Fruit fly (Drosophila melanogaster) whole organism, embryonic: ENCODE data around the gene CG32708.

Source experiments
- CG10959 ChIP-seq: fragments of 200-800 bp; sonication (Bioruptor generic); IDR thresholded peaks from 2 replicates; pipeline ENCODE4 v1.3.6; 2022; ENCODE audit warnings: missing biosample characterization, missing genetic modification characterization
- CG11085 ChIP-seq: fragments of 200-800 bp; sonication (Bioruptor generic); IDR thresholded peaks from 2 replicates; pipeline ENCODE4 v1.3.6; 2022; ENCODE audit warnings: missing biosample characterization, missing genetic modification characterization
- CG11456 ChIP-seq: fragments of 200-800 bp; sonication (Bioruptor generic); IDR thresholded peaks from 3 replicates; pipeline ENCODE4 v1.3.6; 2022; ENCODE audit warnings: missing biosample characterization, missing genetic modification characterization
- CG11723 ChIP-seq: fragments of 200-800 bp; sonication (Bioruptor generic); optimal IDR thresholded peaks from 2 replicates; lab custom pipeline; 2017; ENCODE audit warnings: missing biosample characterization, mild to moderate bottlenecking, missing genetic modification characterization
- CG12391 ChIP-seq: fragments of 200-800 bp; sonication (Bioruptor generic); optimal IDR thresholded peaks from 3 replicates; lab custom pipeline; 2018; ENCODE audit warnings: missing biosample characterization, mild to moderate bottlenecking, missing genetic modification characterization, moderate library complexity
- CG13296 ChIP-seq: fragments of 200-800 bp; sonication (Bioruptor generic); optimal IDR thresholded peaks from 3 replicates; lab custom pipeline; 2018; ENCODE audit warnings: missing biosample characterization, mild to moderate bottlenecking, missing genetic modification characterization
- CG14667 ChIP-seq: fragments of 200-800 bp; sonication (Bioruptor generic); IDR thresholded peaks from 2 replicates; pipeline ENCODE4 v1.3.6; 2022; ENCODE audit warnings: missing biosample characterization, missing genetic modification characterization
- CG1529 ChIP-seq: fragments of 200-800 bp; sonication (Bioruptor generic); optimal IDR thresholded peaks from 3 replicates; lab custom pipeline; 2018; ENCODE audit warnings: missing biosample characterization, missing genetic modification characterization
- CG17328 ChIP-seq: fragments of 200-800 bp; sonication (Bioruptor generic); IDR thresholded peaks from 2 replicates; pipeline ENCODE4 v1.3.6; 2022; ENCODE audit warnings: missing biosample characterization, missing genetic modification characterization
- CG17802 ChIP-seq: fragments of 200-800 bp; sonication (Bioruptor generic); optimal IDR thresholded peaks from 2 replicates; lab custom pipeline; 2018; ENCODE audit warnings: missing biosample characterization, mild to moderate bottlenecking, missing genetic modification characterization, moderate library complexity
- CG17829 ChIP-seq: fragments of 200-800 bp; optimal IDR thresholded peaks from 2 replicates; lab custom pipeline; 2019; ENCODE audit warnings: missing biosample characterization, mild to moderate bottlenecking, missing genetic modification characterization, moderate library complexity
- CG18262 ChIP-seq: fragments of 200-800 bp; optimal IDR thresholded peaks from 3 replicates; lab custom pipeline; 2019; ENCODE audit warnings: missing biosample characterization, mild to moderate bottlenecking, missing genetic modification characterization, moderate library complexity
- CG2889 ChIP-seq: fragments of 200-800 bp; sonication (Bioruptor generic); IDR thresholded peaks from 3 replicates; pipeline ENCODE4 v1.3.6; 2022; ENCODE audit warnings: missing biosample characterization, missing genetic modification characterization
- CG31441 ChIP-seq: fragments of 200-800 bp; sonication (Bioruptor generic); IDR thresholded peaks from 2 replicates; pipeline ENCODE4 v1.3.6; 2022; ENCODE audit warnings: missing biosample characterization, missing genetic modification characterization
- CG3847 ChIP-seq: fragments of 200-800 bp; sonication (Bioruptor generic); IDR thresholded peaks from 2 replicates; pipeline ENCODE4 v1.3.6; 2022; ENCODE audit warnings: missing biosample characterization, missing genetic modification characterization
- CG3995 ChIP-seq: fragments of 200-800 bp; sonication (Bioruptor generic); optimal IDR thresholded peaks from 3 replicates; lab custom pipeline; 2016; ENCODE audit warnings: missing biosample characterization, missing genetic modification characterization
- CG4282 ChIP-seq: fragments of 200-800 bp; sonication (Bioruptor generic); optimal IDR thresholded peaks from 2 replicates; lab custom pipeline; 2016; ENCODE audit warnings: missing biosample characterization, missing genetic modification characterization
- CG6683 ChIP-seq: fragments of 200-800 bp; sonication (Bioruptor generic); optimal IDR thresholded peaks from 2 replicates; lab custom pipeline; 2017; ENCODE audit warnings: missing biosample characterization, mild to moderate bottlenecking, missing genetic modification characterization, missing genetic modification reagents
- CG6813 ChIP-seq: fragments of 200-800 bp; sonication (Bioruptor generic); optimal IDR thresholded peaks from 2 replicates; lab custom pipeline; 2017; ENCODE audit warnings: missing biosample characterization, missing genetic modification characterization, mild to moderate bottlenecking, moderate library complexity, missing genetic modification reagents
- CG7556 ChIP-seq: fragments of 200-800 bp; sonication (Bioruptor generic); optimal IDR thresholded peaks from 2 replicates; lab custom pipeline; 2017; ENCODE audit warnings: missing biosample characterization, mild to moderate bottlenecking, missing genetic modification characterization
- CG7987 ChIP-seq: fragments of 200-800 bp; sonication (Bioruptor generic); optimal IDR thresholded peaks from 2 replicates; lab custom pipeline; 2018; ENCODE audit warnings: missing biosample characterization, mild to moderate bottlenecking, missing genetic modification characterization, moderate library complexity
- CG8281 ChIP-seq: fragments of 200-800 bp; sonication (Bioruptor generic); optimal IDR thresholded peaks from 2 replicates; lab custom pipeline; 2018; ENCODE audit warnings: missing biosample characterization, mild to moderate bottlenecking, missing genetic modification characterization, moderate library complexity
- CG9609 ChIP-seq: fragments of 200-800 bp; sonication (Bioruptor generic); optimal IDR thresholded peaks from 3 replicates; lab custom pipeline; 2016; ENCODE audit warnings: missing biosample characterization, missing genetic modification characterization
- D19A ChIP-seq: fragments of 200-800 bp; optimal IDR thresholded peaks from 3 replicates; lab custom pipeline; 2019; ENCODE audit warnings: missing biosample characterization, mild to moderate bottlenecking, missing genetic modification characterization, moderate library complexity
- Dref ChIP-seq: fragments of 200-800 bp; sonication (Bioruptor generic); IDR thresholded peaks from 2 replicates; pipeline ENCODE4 v1.3.6; 2022; ENCODE audit warnings: missing biosample characterization, missing genetic modification characterization
- Fer2 ChIP-seq: fragments of 200-800 bp; sonication (Bioruptor generic); optimal IDR thresholded peaks from 2 replicates; lab custom pipeline; 2018; ENCODE audit warnings: missing biosample characterization, mild to moderate bottlenecking, missing genetic modification characterization, moderate library complexity
- HLH3B ChIP-seq: fragments of 200-800 bp; sonication (Bioruptor generic); IDR thresholded peaks from 2 replicates; pipeline ENCODE4 v1.3.6; 2022; ENCODE audit warnings: missing biosample characterization, missing genetic modification characterization
- Hand ChIP-seq: fragments of 200-800 bp; sonication (Bioruptor generic); optimal IDR thresholded peaks from 2 replicates; lab custom pipeline; 2017; ENCODE audit warnings: mild to moderate bottlenecking, missing biosample characterization, missing genetic modification reagents, missing genetic modification characterization
- Jarid2 ChIP-seq: fragments of 200-800 bp; sonication (Bioruptor generic); optimal IDR thresholded peaks from 3 replicates; lab custom pipeline; 2017; ENCODE audit warnings: mild to moderate bottlenecking, missing biosample characterization, missing genetic modification reagents, missing genetic modification characterization
- Sry-β ChIP-seq: fragments of 200-800 bp; sonication (Bioruptor generic); optimal IDR thresholded peaks from 2 replicates; lab custom pipeline; 2018; ENCODE audit warnings: missing biosample characterization, mild to moderate bottlenecking, missing genetic modification characterization, moderate library complexity
- Sry-δ ChIP-seq: fragments of 200-800 bp; sonication (Bioruptor generic); optimal IDR thresholded peaks from 2 replicates; lab custom pipeline; 2016; ENCODE audit warnings: missing biosample characterization, missing genetic modification characterization
- Stat92E ChIP-seq, 3 experiments: fragments of >200 bp in 2 of 3; fragments of 200-800 bp in 1 of 3; sonication (Bioruptor generic) in 1 of 3; optimal IDR thresholded peaks; 2 replicates each; lab custom pipeline; 2017 to 2019; ENCODE audit warnings: missing biosample characterization in 3 of 3, missing genetic modification characterization in 3 of 3, mild to moderate bottlenecking in 1 of 3, moderate library complexity in 1 of 3
- TFAM ChIP-seq: fragments of 200-800 bp; sonication (Bioruptor generic); optimal IDR thresholded peaks from 2 replicates; lab custom pipeline; 2017; ENCODE audit warnings: missing biosample characterization, missing genetic modification characterization, inconsistent platforms
- Taf1 ChIP-seq: fragments of 200-800 bp; sonication (Bioruptor generic); IDR thresholded peaks from 2 replicates; pipeline ENCODE4 v1.3.6; 2022; ENCODE audit warnings: missing biosample characterization, missing genetic modification characterization
- amos ChIP-seq: fragments of 200-800 bp; sonication (Bioruptor generic); IDR thresholded peaks from 2 replicates; pipeline ENCODE4 v1.3.6; 2022; ENCODE audit warnings: missing biosample characterization, missing genetic modification characterization; ENCODE audit not compliant: partially characterized antibody
- aop ChIP-seq: fragments of 200-800 bp; sonication (Bioruptor generic); IDR thresholded peaks from 2 replicates; pipeline ENCODE4 v1.3.6; 2022; ENCODE audit warnings: missing biosample characterization, missing genetic modification characterization
- ash1 ChIP-seq: fragments of 200-800 bp; sonication (Bioruptor generic); optimal IDR thresholded peaks from 2 replicates; lab custom pipeline; 2018; ENCODE audit warnings: missing biosample characterization, mild to moderate bottlenecking, missing genetic modification characterization
- croc ChIP-seq: fragments of 200-800 bp; sonication (Bioruptor generic); conservative IDR thresholded peaks from 3 replicates; pipeline ENCODE4 v1.3.6; 2022; ENCODE audit warnings: missing biosample characterization, missing genetic modification characterization
- crp ChIP-seq, 2 experiments: fragments of 200-800 bp; sonication (Bioruptor generic); optimal IDR thresholded peaks; 2 replicates in 1 of 2; 3 replicates in 1 of 2; lab custom pipeline; 2017; ENCODE audit warnings: missing biosample characterization in 2 of 2, missing genetic modification characterization in 2 of 2, mild to moderate bottlenecking in 1 of 2, moderate library complexity in 1 of 2
- dimm ChIP-seq: fragments of 200-800 bp; sonication (Bioruptor generic); IDR thresholded peaks from 2 replicates; pipeline ENCODE4 v1.3.6; 2022; ENCODE audit warnings: missing biosample characterization, missing genetic modification characterization
- gfzf ChIP-seq: fragments of 200-800 bp; sonication (Bioruptor generic); optimal IDR thresholded peaks from 2 replicates; lab custom pipeline; 2016; ENCODE audit warnings: missing biosample characterization, mild to moderate bottlenecking, missing genetic modification characterization, moderate library complexity
- ind ChIP-seq: fragments of 200-800 bp; sonication (Bioruptor generic); optimal IDR thresholded peaks from 3 replicates; lab custom pipeline; 2016; ENCODE audit warnings: missing biosample characterization, missing genetic modification characterization
- kah ChIP-seq: fragments of 200-800 bp; sonication (Bioruptor generic); optimal IDR thresholded peaks from 2 replicates; lab custom pipeline; 2018; ENCODE audit warnings: missing biosample characterization, mild to moderate bottlenecking, missing genetic modification characterization
- knrl ChIP-seq: fragments of 200-800 bp; sonication (Bioruptor generic); IDR thresholded peaks from 3 replicates; pipeline ENCODE4 v1.3.6; 2022; ENCODE audit warnings: missing biosample characterization, missing genetic modification characterization; ENCODE audit not compliant: partially characterized antibody
- lbe ChIP-seq: fragments of 200-800 bp; sonication (Bioruptor generic); optimal IDR thresholded peaks from 2 replicates; lab custom pipeline; 2016; ENCODE audit warnings: missing biosample characterization, mild to moderate bottlenecking, missing genetic modification characterization
- org-1 ChIP-seq: fragments of 200-800 bp; sonication (Bioruptor generic); optimal IDR thresholded peaks from 2 replicates; lab custom pipeline; 2017; ENCODE audit warnings: missing biosample characterization, missing genetic modification characterization
- sim ChIP-seq: fragments of 200-800 bp; sonication (Bioruptor generic); IDR thresholded peaks from 2 replicates; pipeline ENCODE4 v1.3.6; 2022; ENCODE audit warnings: missing biosample characterization, missing genetic modification characterization
- sqz ChIP-seq: fragments of 200-800 bp; sonication (Bioruptor generic); optimal IDR thresholded peaks from 3 replicates; lab custom pipeline; 2018; ENCODE audit warnings: missing biosample characterization, mild to moderate bottlenecking, missing genetic modification characterization
- stwl ChIP-seq: fragments of 200-800 bp; sonication (Bioruptor generic); optimal IDR thresholded peaks from 3 replicates; lab custom pipeline; 2018; ENCODE audit warnings: missing biosample characterization, mild to moderate bottlenecking, missing genetic modification characterization, moderate library complexity
- vfl ChIP-seq: fragments of 200-800 bp; sonication (Bioruptor generic); optimal IDR thresholded peaks from 2 replicates; lab custom pipeline; 2016; ENCODE audit warnings: missing biosample characterization, missing genetic modification characterization

Gene CG32708

DNA sequence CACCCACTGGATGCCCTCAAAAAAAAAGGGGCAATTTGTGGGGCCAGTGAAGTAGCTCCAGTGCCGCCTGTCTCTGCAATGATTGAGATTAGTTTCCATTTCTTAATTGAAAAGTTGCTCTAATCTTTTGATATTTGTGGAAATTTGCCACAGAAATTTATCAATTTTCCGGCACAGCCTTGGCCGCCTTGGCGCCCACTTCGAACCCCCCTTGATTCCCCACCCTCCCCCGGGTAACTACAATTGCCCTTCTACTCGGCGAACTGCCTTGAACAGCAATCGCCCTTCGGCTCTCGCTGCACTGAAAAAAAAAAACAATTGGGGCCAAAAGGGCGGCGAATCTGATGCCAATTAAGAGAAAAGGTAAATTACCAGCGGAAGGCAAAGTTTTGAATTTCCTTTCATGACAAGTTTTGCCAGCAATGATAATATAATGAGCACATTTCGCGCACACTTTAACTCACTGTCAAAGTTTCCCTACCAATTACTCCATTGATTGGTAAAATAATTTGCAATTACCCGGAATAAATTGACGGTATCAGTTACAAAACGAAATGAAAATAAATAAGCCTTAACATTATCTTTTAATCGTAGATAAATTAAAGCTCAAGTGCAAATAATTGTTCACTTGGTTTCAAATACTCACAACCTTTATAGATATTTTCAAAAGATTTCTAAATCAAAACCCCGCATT lies 34.1 kb downstream of the CG32708 start (continued):
- TF ChIP-seq aop (GFP tag; lab: Robert Waterston, UW): no peak
- peak; percentile 26 for TF ChIP-seq org-1 (GFP tag; lab: Kevin White, UChicago)
- peak; percentile 35; the same call in 1 of the 2 replicates for TF ChIP-seq CG31441
- TF ChIP-seq CG12391 (tag; lab: Kevin White, UChicago): peak; percentile 28
- no peak for TF ChIP-seq Sry-δ (GFP tag; lab: Kevin White, UChicago)
- TF ChIP-seq CG1529 (GFP tag; lab: Kevin White, UChicago): no peak
- peak; percentile 58 for TF ChIP-seq CG18262 (tag; lab: Kevin White, UChicago)
- TF ChIP-seq amos (GFP tag; lab: Robert Waterston, UW): no peak
- TF ChIP-seq sim (GFP tag; lab: Robert Waterston, UW): no peak
- TF ChIP-seq D19A (tag; lab: Kevin White, UChicago): no peak
- no peak for TF ChIP-seq Fer2 (tag; lab: Kevin White, UChicago)
- TF ChIP-seq CG10959 (GFP tag; lab: Robert Waterston, UW): no peak
- no peak for TF ChIP-seq stwl (tag; lab: Kevin White, UChicago)
- TF ChIP-seq CG3847 (GFP tag; lab: Robert Waterston, UW): no peak
- TF ChIP-seq HLH3B (GFP tag; lab: Robert Waterston, UW): no peak
- TF ChIP-seq ash1 (GFP tag; lab: Kevin White, UChicago): no peak
- TF ChIP-seq CG17328 (GFP tag; lab: Robert Waterston, UW): no peak
- TF ChIP-seq CG6683 (GFP tag; lab: Kevin White, UChicago): no peak
- no peak for TF ChIP-seq CG8281 (tag; lab: Kevin White, UChicago)
- TF ChIP-seq Dref (GFP tag; lab: Robert Waterston, UW): no peak
- TF ChIP-seq CG14667 (GFP tag; lab: Robert Waterston, UW): no peak
- no peak for TF ChIP-seq sqz
- no peak for TF ChIP-seq vfl
- no peak for TF ChIP-seq Jarid2 (GFP tag; lab: Kevin White, UChicago)
- peak; percentile 65 for TF ChIP-seq CG7556 (GFP tag; lab: Kevin White, UChicago)
- no peak for TF ChIP-seq CG17802 (tag; lab: Kevin White, UChicago)
- no peak for TF ChIP-seq TFAM
- TF ChIP-seq Sry-β: no peak
- TF ChIP-seq croc: no peak
- no peak for TF ChIP-seq CG2889 (GFP tag; lab: Robert Waterston, UW)
- TF ChIP-seq knrl (GFP tag; lab: Robert Waterston, UW): no peak
- TF ChIP-seq ind: peak; percentile 31
- TF ChIP-seq CG7987: no peak
- TF ChIP-seq CG9609: no peak
- TF ChIP-seq Stat92E (GFP tag; optimal IDR thresholded peaks at IDR 0.05; lab: Kevin White, UChicago): no peak
- no peak for TF ChIP-seq CG6813 (GFP tag; lab: Kevin White, UChicago)
- no peak for TF ChIP-seq CG11723 (GFP tag; lab: Kevin White, UChicago)
- no peak for TF ChIP-seq lbe (GFP tag; lab: Kevin White, UChicago)
- no peak for TF ChIP-seq CG3995 (GFP tag; lab: Kevin White, UChicago)
- TF ChIP-seq Taf1: no peak
- no peak for TF ChIP-seq dimm (GFP tag; lab: Robert Waterston, UW)
- peak; percentile 11 for TF ChIP-seq Hand (GFP tag; lab: Kevin White, UChicago)
- TF ChIP-seq gfzf: no peak
- TF ChIP-seq CG17829: no peak
- no peak for TF ChIP-seq CG11085 (GFP tag; lab: Robert Waterston, UW)
- TF ChIP-seq kah (GFP tag; lab: Kevin White, UChicago): no peak
- TF ChIP-seq crp (GFP tag; optimal IDR thresholded peaks at IDR 0.05; lab: Kevin White, UChicago): no peak
- no peak for TF ChIP-seq CG4282 (GFP tag; lab: Kevin White, UChicago)
- TF ChIP-seq CG11456 (GFP tag; lab: Robert Waterston, UW): no peak
- no peak for TF ChIP-seq CG13296 (GFP tag; lab: Kevin White, UChicago)
